Fruit fly (Drosophila melanogaster) whole organism, embryonic: ENCODE data around the gene CSN5.

Source experiments
- Adf1 ChIP-seq: fragments of 200-800 bp; sonication (Bioruptor generic); IDR thresholded peaks from 2 replicates; pipeline ENCODE4 v1.3.6; 2022; ENCODE audit warnings: missing biosample characterization, missing genetic modification characterization
- CG10462 ChIP-seq: fragments of 200-800 bp; sonication (Bioruptor generic); optimal IDR thresholded peaks from 2 replicates; lab custom pipeline; 2016; ENCODE audit warnings: missing biosample characterization, missing genetic modification characterization
- CG11093 ChIP-seq: fragments of 200-800 bp; sonication (Bioruptor generic); IDR thresholded peaks from 3 replicates; pipeline ENCODE4 v1.3.6; 2022; ENCODE audit warnings: missing biosample characterization, missing genetic modification characterization
- CG12659 ChIP-seq: fragments of 200-800 bp; sonication (Bioruptor generic); optimal IDR thresholded peaks from 3 replicates; lab custom pipeline; 2017; ENCODE audit warnings: mild to moderate bottlenecking, missing biosample characterization, missing genetic modification reagents, missing genetic modification characterization
- CG15011 ChIP-seq: fragments of 200-800 bp; sonication (Bioruptor generic); optimal IDR thresholded peaks from 3 replicates; lab custom pipeline; 2018; ENCODE audit warnings: missing biosample characterization, mild to moderate bottlenecking, missing genetic modification characterization
- CG1647 ChIP-seq: fragments of 200-800 bp; sonication (Bioruptor generic); optimal IDR thresholded peaks from 3 replicates; lab custom pipeline; 2016; ENCODE audit warnings: missing biosample characterization, missing genetic modification characterization
- CG16863 ChIP-seq: fragments of 200-800 bp; sonication (Bioruptor generic); optimal IDR thresholded peaks from 3 replicates; lab custom pipeline; 2016; ENCODE audit warnings: missing biosample characterization, missing genetic modification characterization
- CG17186 ChIP-seq: fragments of 200-800 bp; sonication (Bioruptor generic); optimal IDR thresholded peaks from 3 replicates; lab custom pipeline; 2017; ENCODE audit warnings: missing biosample characterization, missing genetic modification reagents, missing genetic modification characterization
- CG17612 ChIP-seq: fragments of 200-800 bp; sonication (Bioruptor generic); IDR thresholded peaks from 2 replicates; pipeline ENCODE4 v1.3.6; 2022; ENCODE audit warnings: missing biosample characterization, missing genetic modification characterization
- CG1792 ChIP-seq: fragments of 200-800 bp; sonication (Bioruptor generic); optimal IDR thresholded peaks from 2 replicates; lab custom pipeline; 2016; ENCODE audit warnings: missing biosample characterization, missing genetic modification characterization
- CG2889 ChIP-seq: fragments of 200-800 bp; sonication (Bioruptor generic); IDR thresholded peaks from 3 replicates; pipeline ENCODE4 v1.3.6; 2022; ENCODE audit warnings: missing biosample characterization, missing genetic modification characterization
- CG31388 ChIP-seq: fragments of 200-800 bp; sonication (Bioruptor generic); optimal IDR thresholded peaks from 2 replicates; lab custom pipeline; 2016; ENCODE audit warnings: missing biosample characterization, missing genetic modification characterization
- CG31441 ChIP-seq: fragments of 200-800 bp; sonication (Bioruptor generic); IDR thresholded peaks from 2 replicates; pipeline ENCODE4 v1.3.6; 2022; ENCODE audit warnings: missing biosample characterization, missing genetic modification characterization
- CG32532 ChIP-seq: fragments of 200-800 bp; sonication (Bioruptor generic); IDR thresholded peaks from 2 replicates; pipeline ENCODE4 v1.3.6; 2022; ENCODE audit warnings: missing biosample characterization, missing genetic modification characterization
- CG3407 ChIP-seq: fragments of 200-800 bp; sonication (Bioruptor generic); optimal IDR thresholded peaks from 2 replicates; lab custom pipeline; 2018; ENCODE audit warnings: missing biosample characterization, mild to moderate bottlenecking, missing genetic modification characterization
- CG4707 ChIP-seq: fragments of 200-800 bp; sonication (Bioruptor generic); optimal IDR thresholded peaks from 2 replicates; lab custom pipeline; 2018; ENCODE audit warnings: missing biosample characterization, mild to moderate bottlenecking, missing genetic modification characterization, moderate library complexity
- CG7372 ChIP-seq: fragments of 200-800 bp; sonication (Bioruptor generic); IDR thresholded peaks from 2 replicates; pipeline ENCODE4 v1.3.6; 2022; ENCODE audit warnings: missing biosample characterization, missing genetic modification characterization
- CG7786 ChIP-seq: fragments of 200-800 bp; sonication (Bioruptor generic); optimal IDR thresholded peaks from 2 replicates; lab custom pipeline; 2016; ENCODE audit warnings: missing biosample characterization, missing genetic modification characterization
- CG9876 ChIP-seq: fragments of 200-800 bp; sonication (Bioruptor generic); optimal IDR thresholded peaks from 2 replicates; lab custom pipeline; 2016; ENCODE audit warnings: missing biosample characterization, missing genetic modification characterization
- CkIIα-i1 ChIP-seq: fragments of 200-800 bp; sonication (Bioruptor generic); IDR thresholded peaks from 2 replicates; pipeline ENCODE4 v1.3.6; 2022; ENCODE audit warnings: missing biosample characterization, missing genetic modification characterization
- D ChIP-seq, 2 experiments: fragments of 200-800 bp in 1 of 2; fragments of >200 bp in 1 of 2; sonication (Bioruptor generic) in 1 of 2; optimal IDR thresholded peaks; 2 replicates in 1 of 2; 3 replicates in 1 of 2; lab custom pipeline; 2017; ENCODE audit warnings: mild to moderate bottlenecking in 1 of 2, missing biosample characterization in 1 of 2, missing genetic modification characterization in 1 of 2, missing genetic modification reagents in 1 of 2
- D19B ChIP-seq: fragments of 200-800 bp; sonication (Bioruptor generic); optimal IDR thresholded peaks from 2 replicates; lab custom pipeline; 2017; ENCODE audit warnings: missing biosample characterization, mild to moderate bottlenecking, missing genetic modification characterization
- Doc2 ChIP-seq: fragments of 200-800 bp; sonication (Bioruptor generic); IDR thresholded peaks from 2 replicates; pipeline ENCODE4 v1.3.6; 2022; ENCODE audit warnings: missing biosample characterization, missing genetic modification characterization
- Dref ChIP-seq: fragments of 200-800 bp; sonication (Bioruptor generic); IDR thresholded peaks from 2 replicates; pipeline ENCODE4 v1.3.6; 2022; ENCODE audit warnings: missing biosample characterization, missing genetic modification characterization
- E2f1 ChIP-seq: fragments of 200-800 bp; sonication (Bioruptor generic); IDR thresholded peaks from 2 replicates; pipeline ENCODE4 v1.3.6; 2022; ENCODE audit warnings: missing biosample characterization, missing genetic modification characterization
- Elba2 ChIP-seq: fragments of 200-800 bp; sonication (Bioruptor generic); optimal IDR thresholded peaks from 3 replicates; lab custom pipeline; 2016; ENCODE audit warnings: missing biosample characterization, missing genetic modification characterization
- MESR4 ChIP-seq: fragments of 200-800 bp; sonication (Bioruptor generic); optimal IDR thresholded peaks from 2 replicates; lab custom pipeline; 2018; ENCODE audit warnings: missing biosample characterization, mild to moderate bottlenecking, missing genetic modification characterization, moderate library complexity
- Mrtf ChIP-seq: fragments of 200-800 bp; sonication (Bioruptor generic); IDR thresholded peaks from 3 replicates; pipeline ENCODE4 v1.3.6; 2022; ENCODE audit warnings: missing biosample characterization, missing genetic modification characterization
- Myb ChIP-seq: fragments of 200-800 bp; sonication (Bioruptor generic); optimal IDR thresholded peaks from 2 replicates; lab custom pipeline; 2016; ENCODE audit warnings: missing biosample characterization, missing genetic modification characterization
- Nf-YB ChIP-seq: fragments of 200-800 bp; sonication (Bioruptor generic); optimal IDR thresholded peaks from 3 replicates; lab custom pipeline; 2019; ENCODE audit warnings: missing biosample characterization, mild to moderate bottlenecking, missing genetic modification characterization, moderate library complexity
- Sox100B ChIP-seq: fragments of 200-800 bp; sonication (Bioruptor generic); optimal IDR thresholded peaks from 3 replicates; lab custom pipeline; 2018; ENCODE audit warnings: missing biosample characterization, mild to moderate bottlenecking, missing genetic modification characterization
- aop ChIP-seq: fragments of 200-800 bp; sonication (Bioruptor generic); IDR thresholded peaks from 2 replicates; pipeline ENCODE4 v1.3.6; 2022; ENCODE audit warnings: missing biosample characterization, missing genetic modification characterization
- ase ChIP-seq: fragments of 200-800 bp; sonication (Bioruptor generic); IDR thresholded peaks from 3 replicates; pipeline ENCODE4 v1.3.6; 2022; ENCODE audit warnings: missing biosample characterization, missing genetic modification characterization
- danr ChIP-seq: fragments of 200-800 bp; sonication (Bioruptor generic); IDR thresholded peaks from 2 replicates; pipeline ENCODE4 v1.3.6; 2022; ENCODE audit warnings: missing biosample characterization, missing genetic modification characterization
- dmrt11E ChIP-seq: fragments of 200-800 bp; sonication (Bioruptor generic); optimal IDR thresholded peaks from 3 replicates; lab custom pipeline; 2018; ENCODE audit warnings: missing biosample characterization, mild to moderate bottlenecking, missing genetic modification characterization, moderate library complexity
- en ChIP-seq: fragments of 200-800 bp; sonication (Bioruptor generic); optimal IDR thresholded peaks from 2 replicates; lab custom pipeline; 2016; ENCODE audit warnings: missing biosample characterization, missing genetic modification characterization
- exex ChIP-seq: fragments of 200-800 bp; sonication (Bioruptor generic); optimal IDR thresholded peaks from 4 replicates; lab custom pipeline; 2018; ENCODE audit warnings: missing biosample characterization, mild to moderate bottlenecking, missing genetic modification characterization, moderate library complexity
- eyg ChIP-seq: fragments of 200-800 bp; sonication (Bioruptor generic); optimal IDR thresholded peaks from 3 replicates; lab custom pipeline; 2016; ENCODE audit warnings: missing biosample characterization, missing genetic modification characterization
- hb ChIP-seq: fragments of 200-800 bp; sonication (Bioruptor generic); IDR thresholded peaks from 3 replicates; pipeline ENCODE4 v1.3.6; 2022; ENCODE audit warnings: missing biosample characterization, missing genetic modification characterization; ENCODE audit not compliant: partially characterized antibody
- inv ChIP-seq: fragments of 200-800 bp; sonication (Bioruptor generic); IDR thresholded peaks from 2 replicates; pipeline ENCODE4 v1.3.6; 2022; ENCODE audit warnings: missing biosample characterization, missing genetic modification characterization; ENCODE audit not compliant: partially characterized antibody
- ken ChIP-seq: fragments of 200-800 bp; sonication (Bioruptor generic); IDR thresholded peaks from 3 replicates; pipeline ENCODE4 v1.3.6; 2022; ENCODE audit warnings: missing biosample characterization, missing genetic modification characterization
- lilli ChIP-seq: fragments of 200-800 bp; sonication (Bioruptor generic); optimal IDR thresholded peaks from 3 replicates; lab custom pipeline; 2016; ENCODE audit warnings: missing biosample characterization, missing genetic modification characterization
- lov ChIP-seq, 2 experiments: fragments of 200-800 bp in 1 of 2; fragments of >200 bp in 1 of 2; sonication (Bioruptor generic) in 1 of 2; IDR thresholded peaks in 1 of 2; optimal IDR thresholded peaks in 1 of 2; 2 replicates in 1 of 2; 3 replicates in 1 of 2; pipeline versions ENCODE4 v1.3.6 to Lab custom; 2017 to 2022; ENCODE audit warnings: missing biosample characterization in 1 of 2, missing genetic modification characterization in 1 of 2
- nau ChIP-seq: fragments of 200-800 bp; sonication (Bioruptor generic); optimal IDR thresholded peaks from 3 replicates; lab custom pipeline; 2017; ENCODE audit warnings: missing biosample characterization, mild to moderate bottlenecking, missing genetic modification characterization, missing genetic modification reagents
- nerfin-2 ChIP-seq: fragments of 200-800 bp; sonication (Bioruptor generic); IDR thresholded peaks from 2 replicates; pipeline ENCODE4 v1.3.6; 2022; ENCODE audit warnings: missing biosample characterization, missing genetic modification characterization; ENCODE audit not compliant: partially characterized antibody
- org-1 ChIP-seq: fragments of 200-800 bp; sonication (Bioruptor generic); optimal IDR thresholded peaks from 2 replicates; lab custom pipeline; 2017; ENCODE audit warnings: missing biosample characterization, missing genetic modification characterization
- so ChIP-seq: fragments of 200-800 bp; sonication (Bioruptor generic); IDR thresholded peaks from 3 replicates; pipeline ENCODE4 v1.3.6; 2022; ENCODE audit warnings: missing biosample characterization, missing genetic modification characterization
- tll ChIP-seq, 2 experiments: fragments of 200-800 bp in 1 of 2; fragments of >200 bp in 1 of 2; sonication (Bioruptor generic) in 1 of 2; optimal IDR thresholded peaks; 2 replicates each; lab custom pipeline; 2017 to 2019; ENCODE audit warnings: missing biosample characterization in 2 of 2, missing genetic modification characterization in 2 of 2, mild to moderate bottlenecking in 1 of 2, moderate library complexity in 1 of 2
- trh ChIP-seq: fragments of 200-800 bp; sonication (Bioruptor generic); optimal IDR thresholded peaks from 2 replicates; lab custom pipeline; 2016; ENCODE audit warnings: missing biosample characterization, missing genetic modification characterization
- wek ChIP-seq: fragments of 200-800 bp; sonication (Bioruptor generic); optimal IDR thresholded peaks from 3 replicates; lab custom pipeline; 2018; ENCODE audit warnings: missing biosample characterization, mild to moderate bottlenecking, missing genetic modification characterization, moderate library complexity

Gene CSN5

dm6 chr3R:16442937-16443336 lies 27.0 kb upstream of the CSN5 start, which contains the start of the genes Ttc1 and CG14882 (continued):
- peak; percentile 83 for TF ChIP-seq CG1647 (GFP tag; lab: Kevin White, UChicago)
- 0 out of 2 replicates have a peak, but pooled peaks have one; percentile 30 for TF ChIP-seq inv (GFP tag; lab: Robert Waterston, UW)
- TF ChIP-seq eyg (GFP tag; lab: Kevin White, UChicago), result peak; percentile 56
- no peak for TF ChIP-seq exex (tag; lab: Kevin White, UChicago)
- no peak for TF ChIP-seq lov (optimal IDR thresholded peaks at IDR 0.05; lab: Kevin White, UChicago)
- no peak for TF ChIP-seq lov (GFP tag; IDR thresholded peaks at IDR 0.05; lab: Robert Waterston, UW)
- peak; percentile 87 for TF ChIP-seq CG16863 (GFP tag; lab: Kevin White, UChicago)
- no peak; the same call in 1 of the 2 replicates for TF ChIP-seq aop (GFP tag; lab: Robert Waterston, UW)
- no peak for TF ChIP-seq CG31388 (GFP tag; lab: Kevin White, UChicago)
- peak; percentile 73 for TF ChIP-seq Myb (GFP tag; lab: Kevin White, UChicago)
- no peak for TF ChIP-seq Sox100B (GFP tag; lab: Kevin White, UChicago)
- TF ChIP-seq so (GFP tag; lab: Robert Waterston, UW), result peak; percentile 90
- peak; percentile 73 for TF ChIP-seq Dref (GFP tag; lab: Robert Waterston, UW)
- no peak for TF ChIP-seq org-1
- TF ChIP-seq ken (GFP tag; lab: Robert Waterston, UW), result peak; percentile 95
- TF ChIP-seq hb (GFP tag; lab: Robert Waterston, UW), result peak; percentile 53; the same call in 1 of the 3 replicates
- TF ChIP-seq Elba2, result peak; percentile 42
- peak; percentile 54 for TF ChIP-seq CG4707
- peak; percentile 92 for TF ChIP-seq CG32532 (GFP tag; lab: Robert Waterston, UW)
- TF ChIP-seq CG3407, result peak; percentile 65
- TF ChIP-seq Adf1 (GFP tag; lab: Robert Waterston, UW), result peak; percentile 55
- TF ChIP-seq CG1792 (GFP tag; lab: Kevin White, UChicago), result peak; percentile 45
- TF ChIP-seq MESR4 (GFP tag; lab: Kevin White, UChicago), result peak; percentile 24
- peak; percentile 72 for TF ChIP-seq CG7372
- TF ChIP-seq wek (GFP tag; lab: Kevin White, UChicago), result no peak
- peak; percentile 91 for TF ChIP-seq CG2889 (GFP tag; lab: Robert Waterston, UW)
- peak; percentile 41 for TF ChIP-seq D19B (GFP tag; lab: Kevin White, UChicago)
- peak; percentile 73; the same call in 2 of the 3 replicates for TF ChIP-seq Mrtf (GFP tag; lab: Robert Waterston, UW)
- no peak for TF ChIP-seq CG17186 (GFP tag; lab: Kevin White, UChicago)
- TF ChIP-seq CG12659 (GFP tag; lab: Kevin White, UChicago), result peak; percentile 93
- peak; percentile 44 for TF ChIP-seq CG9876 (GFP tag; lab: Kevin White, UChicago)
- peak; percentile 74 for TF ChIP-seq trh (GFP tag; lab: Kevin White, UChicago)
- no peak for TF ChIP-seq CkIIα-i1 (GFP tag; lab: Robert Waterston, UW)
- peak in 1 of 2 experiments; percentile 36 for TF ChIP-seq tll (GFP tag; optimal IDR thresholded peaks at IDR 0.05; lab: Kevin White, UChicago)
- TF ChIP-seq Nf-YB (GFP tag; lab: Kevin White, UChicago), result peak; percentile 59
- peak; percentile 87 for TF ChIP-seq ase
- TF ChIP-seq dmrt11E (tag; lab: Kevin White, UChicago), result peak; percentile 81
- TF ChIP-seq E2f1 (GFP tag; lab: Robert Waterston, UW), result peak; percentile 70
- TF ChIP-seq nau, result no peak
- TF ChIP-seq CG17612 (GFP tag; lab: Robert Waterston, UW), result no peak
- TF ChIP-seq CG11093, result peak; percentile 36; the same call in 1 of the 3 replicates
- peak; percentile 78 for TF ChIP-seq en (GFP tag; lab: Kevin White, UChicago)
- peak; percentile 30; the same call in 1 of the 2 replicates for TF ChIP-seq nerfin-2 (GFP tag; lab: Robert Waterston, UW)
- peak; percentile 94 for TF ChIP-seq lilli
- TF ChIP-seq Doc2 (GFP tag; lab: Robert Waterston, UW), result peak; percentile 25; the same call in 1 of the 2 replicates
- peak; percentile 79 for TF ChIP-seq CG31441 (GFP tag; lab: Robert Waterston, UW)
- peak; percentile 87 for TF ChIP-seq CG10462 (GFP tag; lab: Kevin White, UChicago)
- TF ChIP-seq danr (GFP tag; lab: Robert Waterston, UW), result no peak; the same call in 1 of the 2 replicates
- no peak for TF ChIP-seq CG15011
- peak; percentile 85 for TF ChIP-seq CG7786 (GFP tag; lab: Kevin White, UChicago)
- no peak for TF ChIP-seq D (optimal IDR thresholded peaks at IDR 0.05; lab: Kevin White, UChicago)
- peak; percentile 54 for TF ChIP-seq D (GFP tag; optimal IDR thresholded peaks at IDR 0.05; lab: Kevin White, UChicago)
